Worm (Caenorhabditis elegans): ENCODE results near the gene srz-74.

DNA sequence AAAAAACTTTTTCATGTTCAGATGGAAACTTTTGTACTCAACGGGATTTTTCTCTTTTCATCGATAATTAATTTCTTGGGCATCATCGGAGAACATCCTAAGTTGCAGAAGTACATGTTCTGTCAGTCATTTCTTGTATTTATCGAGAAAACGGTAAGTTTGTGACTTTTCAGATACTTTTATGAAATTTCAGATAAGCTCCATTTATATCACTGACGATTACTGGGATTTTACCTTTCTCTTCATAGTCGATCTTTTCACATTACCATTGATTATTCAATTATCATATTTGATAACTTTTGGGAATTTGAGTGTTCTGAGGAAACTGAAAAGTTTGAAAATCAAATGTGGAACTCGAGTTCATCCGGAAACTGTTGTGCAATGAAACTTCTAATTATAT is 4.7 kb upstream of the srz-74 start, which contains the start of gene srz-105:
- TF ChIP-seq bed-1 (GFP tag; IDR thresholded peaks at IDR 0.05) = no peak
- no peak for TF ChIP-seq nfyb-1 (GFP tag; IDR thresholded peaks at IDR 0.05)
